Worm (Caenorhabditis elegans) whole organism, L2 larva: ENCODE results near the gene ins-34.

Experiments
- C34F6.9 ChIP-seq: fragments of 150-350 bp; optimal IDR thresholded peaks from 2 replicates; lab custom pipeline; 2014; ENCODE audit warnings: missing biosample characterization, missing genetic modification characterization
- F13H6.1 ChIP-seq: sonication (generic microtip); optimal IDR thresholded peaks from 2 replicates; lab custom pipeline; 2016; ENCODE audit warnings: missing genetic modification characterization, missing compliant biosample characterization
- ZK546.5 ChIP-seq: sonication (generic microtip); optimal IDR thresholded peaks from 2 replicates; lab custom pipeline; 2017; ENCODE audit warnings: missing biosample characterization, missing genetic modification characterization
- alr-1 ChIP-seq: fragments of 150-350 bp; optimal IDR thresholded peaks from 2 replicates; lab custom pipeline; 2014; ENCODE audit warnings: missing biosample characterization, missing genetic modification characterization
- ama-1 ChIP-seq: fragments of 150-350 bp; optimal IDR thresholded peaks from 2 replicates; lab custom pipeline; 2018; ENCODE audit warnings: inconsistent platforms
- blmp-1 ChIP-seq: sonication (generic microtip); optimal IDR thresholded peaks from 2 replicates; lab custom pipeline; 2017; ENCODE audit warnings: missing genetic modification characterization, mild to moderate bottlenecking, missing compliant biosample characterization, antibody characterized with exemption, moderate library complexity; ENCODE audit not compliant: insufficient read depth
- ceh-82 ChIP-seq: fragments of 150-350 bp; optimal IDR thresholded peaks from 2 replicates; lab custom pipeline; 2014; ENCODE audit warnings: missing biosample characterization, missing genetic modification characterization
- dmd-4 ChIP-seq: sonication (generic microtip); optimal IDR thresholded peaks from 2 replicates; lab custom pipeline; 2017; ENCODE audit warnings: missing biosample characterization, missing genetic modification characterization
- egl-27 ChIP-seq: sonication (generic microtip); optimal IDR thresholded peaks from 3 replicates; lab custom pipeline; 2017; ENCODE audit warnings: missing biosample characterization, missing genetic modification reagents, missing genetic modification characterization
- elt-3 ChIP-seq: sonication (generic microtip); optimal IDR thresholded peaks from 2 replicates; lab custom pipeline; 2017; ENCODE audit warnings: missing biosample characterization, missing genetic modification characterization
- fos-1 ChIP-seq: fragments of 150-350 bp; optimal IDR thresholded peaks from 2 replicates; lab custom pipeline; 2014; ENCODE audit warnings: missing biosample characterization, missing genetic modification characterization
- gmeb-1 ChIP-seq: fragments of 150-350 bp; optimal IDR thresholded peaks from 2 replicates; lab custom pipeline; 2014; ENCODE audit warnings: missing biosample characterization, missing genetic modification characterization
- lin-11 ChIP-seq: fragments of 150-350 bp; sonication (generic microtip); optimal IDR thresholded peaks from 2 replicates; lab custom pipeline; 2014; ENCODE audit warnings: missing biosample characterization, missing genetic modification characterization, inconsistent platforms, mixed read lengths
- lin-39 ChIP-seq: fragments of 150-350 bp; optimal IDR thresholded peaks from 2 replicates; lab custom pipeline; 2014; ENCODE audit warnings: missing biosample characterization, missing genetic modification reagents, missing genetic modification characterization
- mbf-1 ChIP-seq: sonication (generic microtip); optimal IDR thresholded peaks from 2 replicates; lab custom pipeline; 2017; ENCODE audit warnings: missing biosample characterization, missing genetic modification characterization
- mdl-1 ChIP-seq, 2 experiments: fragments of 150-350 bp in 1 of 2; sonication (generic microtip) in 1 of 2; optimal IDR thresholded peaks; 2 replicates each; lab custom pipeline; 2017; ENCODE audit warnings: missing biosample characterization in 2 of 2, missing genetic modification characterization in 2 of 2
- nhr-10 ChIP-seq: sonication (generic microtip); optimal IDR thresholded peaks from 2 replicates; lab custom pipeline; 2017; ENCODE audit warnings: missing biosample characterization, missing genetic modification characterization
- nhr-11 ChIP-seq: fragments of 150-350 bp; optimal IDR thresholded peaks from 2 replicates; lab custom pipeline; 2014; ENCODE audit warnings: missing biosample characterization, missing genetic modification characterization
- nhr-12 ChIP-seq: fragments of 150-350 bp; optimal IDR thresholded peaks from 2 replicates; lab custom pipeline; 2014; ENCODE audit warnings: missing biosample characterization, missing genetic modification characterization
- nhr-129 ChIP-seq: fragments of 150-350 bp; optimal IDR thresholded peaks from 2 replicates; lab custom pipeline; 2014; ENCODE audit warnings: missing biosample characterization, missing genetic modification characterization
- nhr-23 ChIP-seq: fragments of 150-350 bp; optimal IDR thresholded peaks from 2 replicates; lab custom pipeline; 2014; ENCODE audit warnings: missing biosample characterization, missing genetic modification reagents, missing genetic modification characterization
- nhr-25 ChIP-seq: fragments of 150-350 bp; sonication (generic microtip); optimal IDR thresholded peaks from 3 replicates; lab custom pipeline; 2014; ENCODE audit warnings: missing biosample characterization, missing genetic modification characterization
- nhr-77 ChIP-seq: fragments of 150-350 bp; optimal IDR thresholded peaks from 2 replicates; lab custom pipeline; 2014; ENCODE audit warnings: missing biosample characterization, missing genetic modification characterization
- sem-4 ChIP-seq: fragments of 150-350 bp; optimal IDR thresholded peaks from 2 replicates; lab custom pipeline; 2014; ENCODE audit warnings: missing biosample characterization, missing genetic modification reagents, missing genetic modification characterization
- skn-1 ChIP-seq: sonication (generic microtip); optimal IDR thresholded peaks from 2 replicates; lab custom pipeline; 2017; ENCODE audit warnings: missing biosample characterization, missing genetic modification characterization
- sma-3 ChIP-seq: sonication (generic microtip); optimal IDR thresholded peaks from 2 replicates; lab custom pipeline; 2016; ENCODE audit warnings: missing genetic modification reagents, missing genetic modification characterization, missing compliant biosample characterization
- sma-9 ChIP-seq, 2 experiments: fragments of 150-350 bp in 1 of 2; sonication (generic microtip) in 1 of 2; optimal IDR thresholded peaks; 2 replicates each; lab custom pipeline; 2014 to 2016; ENCODE audit warnings: missing genetic modification characterization in 2 of 2, mild to moderate bottlenecking in 1 of 2, missing biosample characterization in 1 of 2, missing compliant biosample characterization in 1 of 2, missing genetic modification reagents in 1 of 2, moderate library complexity in 1 of 2
- snpc-4 ChIP-seq: fragments of 150-350 bp; optimal IDR thresholded peaks from 2 replicates; lab custom pipeline; 2014; ENCODE audit warnings: missing biosample characterization, missing genetic modification characterization
- unc-55 ChIP-seq: fragments of 150-350 bp; sonication (generic microtip); optimal IDR thresholded peaks from 3 replicates; lab custom pipeline; 2014; ENCODE audit warnings: missing biosample characterization, missing genetic modification reagents, missing genetic modification characterization
- unc-62 ChIP-seq: fragments of 150-350 bp; optimal IDR thresholded peaks from 2 replicates; lab custom pipeline; 2014; ENCODE audit warnings: missing biosample characterization, missing genetic modification reagents, missing genetic modification characterization
- ztf-1 ChIP-seq: fragments of 200-800 bp; sonication (Bioruptor generic); conservative IDR thresholded peaks from 2 replicates; pipeline ENCODE4 v1.3.6; 2022; ENCODE audit warnings: missing genetic modification characterization, missing compliant biosample characterization
- ztf-11 ChIP-seq: sonication (generic microtip); optimal IDR thresholded peaks from 2 replicates; lab custom pipeline; 2017; ENCODE audit warnings: missing biosample characterization, missing genetic modification characterization
- ztf-4 ChIP-seq: fragments of 150-350 bp; optimal IDR thresholded peaks from 2 replicates; lab custom pipeline; 2014; ENCODE audit warnings: missing biosample characterization, missing genetic modification characterization

ins-34 gene

DNA sequence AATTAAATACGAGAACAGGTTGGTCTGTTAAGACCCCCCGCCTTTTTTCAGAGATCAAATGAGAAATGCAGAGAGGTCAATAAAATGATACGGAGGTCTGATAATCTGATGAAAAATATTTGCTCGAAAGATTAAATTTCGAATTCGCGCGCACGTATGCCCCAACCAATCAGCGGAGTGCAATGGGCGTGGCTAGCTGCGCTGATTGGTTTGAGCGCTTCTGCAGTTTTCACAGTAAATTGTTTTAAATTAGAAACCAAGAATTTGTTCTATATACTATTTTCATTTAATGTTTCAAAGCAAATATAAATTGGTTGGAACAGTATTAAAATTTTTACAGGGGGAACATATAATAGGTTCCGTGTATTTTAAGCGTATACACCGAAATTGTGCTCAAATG is 13.0 kb downstream of the ins-34 start:
- no peak for TF ChIP-seq sem-4 (tag; lab: Kevin White, UChicago)
- no peak for TF ChIP-seq ztf-4 (tag; lab: Kevin White, UChicago)
- TF ChIP-seq nhr-77 (tag; lab: Kevin White, UChicago), result no peak
- TF ChIP-seq snpc-4, result no peak
- TF ChIP-seq nhr-10 (tag; lab: Kevin White, UChicago), result no peak
- TF ChIP-seq egl-27, result no peak
- no peak for TF ChIP-seq ztf-11 (tag; lab: Kevin White, UChicago)
- TF ChIP-seq elt-3, result no peak
- no peak for TF ChIP-seq F13H6.1 (tag; lab: Kevin White, UChicago)
- no peak for TF ChIP-seq sma-9 (GFP tag; optimal IDR thresholded peaks at IDR 0.05; lab: Kevin White, UChicago)
- no peak for TF ChIP-seq sma-9 (tag; optimal IDR thresholded peaks at IDR 0.05; lab: Kevin White, UChicago)
- TF ChIP-seq nhr-23 (tag; lab: Kevin White, UChicago), result no peak
- TF ChIP-seq gmeb-1 (tag; lab: Kevin White, UChicago), result no peak

ce11 chrIV:14123956-14124355 is 17.6 kb downstream of the ins-34 start, which contains the start of gene nkcc-1:
Gene nkcc-1, minus strand, starts transcription at chrIV:14124056.
- no peak for TF ChIP-seq snpc-4
- no peak for TF ChIP-seq ceh-82 (tag; lab: Kevin White, UChicago)
- TF ChIP-seq lin-39 (tag; lab: Kevin White, UChicago), result no peak
- TF ChIP-seq nhr-11 (tag; lab: Kevin White, UChicago), result no peak
- no peak for TF ChIP-seq mbf-1
- no peak for TF ChIP-seq sem-4 (tag; lab: Kevin White, UChicago)
- no peak for TF ChIP-seq skn-1 (tag; lab: Kevin White, UChicago)
- TF ChIP-seq fos-1 (tag; lab: Kevin White, UChicago), result no peak
- TF ChIP-seq ZK546.5, result no peak
- no peak for TF ChIP-seq egl-27
- no peak for TF ChIP-seq nhr-12 (tag; lab: Kevin White, UChicago)
- no peak for TF ChIP-seq gmeb-1 (tag; lab: Kevin White, UChicago)
- no peak for TF ChIP-seq unc-62 (GFP tag; lab: Kevin White, UChicago)
- TF ChIP-seq ztf-1 (GFP tag; lab: Robert Waterston, UW), result no peak
- TF ChIP-seq lin-11 (tag; lab: Kevin White, UChicago), result no peak
- no peak for TF ChIP-seq ama-1
- no peak for TF ChIP-seq ztf-11 (tag; lab: Kevin White, UChicago)
- TF ChIP-seq alr-1 (tag; lab: Kevin White, UChicago), result no peak
- TF ChIP-seq, all 48 proteins: peak for 0

DNA sequence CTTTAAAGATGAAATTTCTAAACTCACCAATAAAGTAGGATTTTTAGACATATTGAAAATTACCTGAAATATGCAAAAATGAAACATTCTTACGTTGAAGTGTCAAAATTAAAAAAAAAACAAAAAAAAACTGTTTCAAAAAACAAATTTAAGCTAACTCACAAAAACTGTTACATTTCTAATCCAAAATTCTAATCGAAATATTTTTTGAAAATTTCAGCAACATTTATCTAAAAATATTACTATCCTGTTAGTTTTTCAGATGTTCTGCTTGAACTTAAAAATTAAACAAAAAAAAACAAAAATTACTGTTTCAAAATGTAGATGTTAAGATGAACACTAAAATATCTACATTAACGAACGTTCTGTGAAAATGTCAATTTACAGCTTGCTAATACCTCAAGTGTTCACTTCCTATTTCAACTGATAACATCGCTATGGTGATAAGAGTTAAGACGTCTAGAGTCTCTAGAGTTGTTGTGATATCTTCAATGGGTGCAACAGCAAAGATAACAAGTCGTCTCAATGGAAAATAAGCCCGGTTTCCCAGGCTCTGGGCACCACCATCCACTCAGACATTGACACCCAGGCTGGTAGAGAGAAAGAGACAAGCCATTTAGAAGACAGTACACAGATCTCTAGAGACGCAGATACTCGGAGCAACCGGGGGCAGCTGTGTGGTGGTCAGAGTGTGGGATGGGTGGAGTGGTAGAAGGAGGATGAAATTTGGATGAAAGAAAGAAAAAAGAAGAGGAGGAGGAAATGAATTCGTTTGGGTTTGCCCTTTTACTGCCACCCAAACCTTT is 21.6 kb downstream of the ins-34 start, which contains the start of gene H12I19.115:
Gene H12I19.115 (minus strand): TSS at position 51 of the 806 bp plus-strand sequence.
- no peak for TF ChIP-seq ztf-1 (GFP tag; lab: Robert Waterston, UW)
- TF ChIP-seq mdl-1 (tag; optimal IDR thresholded peaks at IDR 0.05; lab: Kevin White, UChicago), result no peak
- peak; percentile 83 for TF ChIP-seq nhr-129
- TF ChIP-seq ZK546.5, result no peak
- no peak for TF ChIP-seq egl-27
- peak; percentile 30 for TF ChIP-seq C34F6.9
- peak; percentile 15 for TF ChIP-seq unc-55 (GFP tag; lab: Kevin White, UChicago)
- TF ChIP-seq ceh-82 (tag; lab: Kevin White, UChicago), result no peak
- no peak for TF ChIP-seq ztf-11 (tag; lab: Kevin White, UChicago)
- TF ChIP-seq, all 48 proteins: peak for 3

ce11 chrIV:14129091-14129490 is 22.7 kb downstream of the ins-34 start, which contains the start of gene srz-42:
Gene srz-42, plus strand, starts transcription at chrIV:14129391.
- TF ChIP-seq ceh-82 (tag; lab: Kevin White, UChicago) (no peak), elt-3 (no peak)

- no peak for TF ChIP-seq lin-11 (tag; lab: Kevin White, UChicago)
Observed at ce11 chrIV:14131770-14132169, 25.4 kb downstream of the ins-34 start, which contains the start of gene srz-59. Gene srz-59, plus strand, starts transcription at chrIV:14132070.

DNA sequence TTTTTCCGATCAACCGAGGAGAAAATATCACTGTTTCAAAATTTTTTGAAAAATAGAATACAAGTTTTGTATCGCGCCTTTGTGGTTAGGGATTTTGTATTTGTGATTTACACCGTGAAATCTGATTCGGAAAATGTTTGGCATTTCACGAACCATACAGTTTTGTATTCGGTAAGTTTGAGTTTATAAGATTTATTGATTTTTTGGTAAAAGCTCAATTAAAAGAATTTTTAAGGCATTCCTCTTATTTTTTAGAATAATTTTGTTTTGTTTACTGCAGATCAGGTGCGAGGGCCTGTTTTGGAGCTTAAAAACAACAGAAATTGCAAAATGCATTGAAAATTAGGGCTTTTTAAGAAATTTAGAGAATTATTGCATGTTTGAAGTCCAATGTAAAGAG is 27.0 kb downstream of the ins-34 start:
- TF ChIP-seq sma-3 (GFP tag; lab: Kevin White, UChicago) (no peak), gmeb-1 (tag; lab: Kevin White, UChicago) (no peak), dmd-4 (tag; lab: Kevin White, UChicago) (no peak), snpc-4 (no peak), fos-1 (tag; lab: Kevin White, UChicago) (no peak), nhr-23 (tag; lab: Kevin White, UChicago) (no peak), nhr-25 (tag; lab: Kevin White, UChicago) (no peak), blmp-1 (no peak)
- TF ChIP-seq, all 48 proteins: peak for 0
